Fruit fly (Drosophila melanogaster): ENCODE measurements around the gene eIF5B.

eIF5B gene

DNA sequence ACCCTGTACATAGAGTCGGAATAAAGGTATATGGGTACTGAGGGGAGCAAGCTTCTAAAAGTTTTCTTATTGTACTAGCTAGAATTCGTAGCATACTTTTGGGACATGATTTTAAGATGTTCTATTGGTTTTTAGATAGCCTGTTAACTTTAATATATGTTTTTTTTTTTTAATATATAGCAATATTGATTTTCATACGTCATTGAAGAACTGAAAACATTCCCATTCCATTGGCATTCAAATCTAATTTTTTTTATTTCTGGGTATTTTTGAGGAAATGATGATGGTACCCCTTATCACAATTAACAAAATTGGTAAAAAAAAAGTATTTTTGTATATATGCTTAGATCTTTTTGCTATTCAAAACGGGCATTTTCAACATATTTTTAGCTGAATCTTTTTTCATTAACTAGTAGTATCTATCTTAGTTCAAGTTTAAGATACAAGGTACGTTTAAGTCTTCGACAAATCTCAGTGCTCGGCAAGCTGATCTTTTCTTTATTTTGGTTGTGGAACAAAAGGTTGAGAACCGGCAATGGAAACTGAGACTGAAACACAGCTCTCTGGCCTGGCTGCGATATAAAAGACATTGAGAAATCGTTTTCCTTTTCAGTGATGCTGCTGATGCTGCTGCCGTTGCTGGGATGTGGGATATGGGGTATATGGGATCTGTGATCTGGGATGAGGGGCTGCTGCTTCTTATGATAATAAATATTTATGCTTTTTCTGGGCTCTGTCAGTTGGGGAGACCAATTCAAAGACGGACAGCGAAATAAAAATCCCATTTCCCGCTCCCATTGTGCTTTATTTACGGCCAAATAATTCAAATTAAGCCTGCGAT lies 76.0 kb downstream of the eIF5B start (continued):
- TF ChIP-seq inv (GFP tag; IDR thresholded peaks at IDR 0.05; ENCODE audit: partially characterized antibody) (no peak), maf-S (GFP tag; optimal IDR thresholded peaks at IDR 0.05) (no peak), NFAT (GFP tag; IDR thresholded peaks at IDR 0.05) (peak; percentile 52; the same call in 1 of the 2 replicates), grn (GFP tag; optimal IDR thresholded peaks at IDR 0.05) (no peak), br (optimal IDR thresholded peaks at IDR 0.05) (no peak), kay (GFP tag; optimal IDR thresholded peaks at IDR 0.05) (peak; percentile 3), CG4404 (GFP tag; IDR thresholded peaks at IDR 0.05) (no peak), Sry-δ (GFP tag; optimal IDR thresholded peaks at IDR 0.05) (no peak), CG10654 (GFP tag; optimal IDR thresholded peaks at IDR 0.05) (no peak), danr (GFP tag; IDR thresholded peaks at IDR 0.05) (no peak), CG18262 (tag; optimal IDR thresholded peaks at IDR 0.05) (peak; percentile 82), CG30020 (tag; optimal IDR thresholded peaks at IDR 0.05) (no peak), NC2α (GFP tag; optimal IDR thresholded peaks at IDR 0.05) (no peak), tap (tag; optimal IDR thresholded peaks at IDR 0.05) (no peak), D (optimal IDR thresholded peaks at IDR 0.05) (no peak), D (GFP tag; optimal IDR thresholded peaks at IDR 0.05) (peak; percentile 51), mld (GFP tag; IDR thresholded peaks at IDR 0.05; ENCODE audit: partially characterized antibody) (no peak), Aef1 (GFP tag; IDR thresholded peaks at IDR 0.05) (no peak), Sry-β (GFP tag; optimal IDR thresholded peaks at IDR 0.05) (no peak), CG1602 (GFP tag; optimal IDR thresholded peaks at IDR 0.05) (peak; percentile 50), CG4617 (GFP tag; optimal IDR thresholded peaks at IDR 0.05; ENCODE audit: borderline replicate concordance) (no peak), kah (GFP tag; optimal IDR thresholded peaks at IDR 0.05) (no peak), Lpt (GFP tag; optimal IDR thresholded peaks at IDR 0.05) (no peak), Stat92E (GFP tag; optimal IDR thresholded peaks at IDR 0.05) (no peak), Fer1 (GFP tag; optimal IDR thresholded peaks at IDR 0.05) (no peak), bcd (GFP tag; optimal IDR thresholded peaks at IDR 0.05) (peak; percentile 31), CG34422 (GFP tag; IDR thresholded peaks at IDR 0.05) (no peak), CG11695 (GFP tag; IDR thresholded peaks at IDR 0.05) (peak; percentile 43; the same call in 1 of the 3 replicates), Hmx (GFP tag; optimal IDR thresholded peaks at IDR 0.05) (no peak), CG13775 (GFP tag; optimal IDR thresholded peaks at IDR 0.05) (peak; percentile 11), vnd (GFP tag; IDR thresholded peaks at IDR 0.05; ENCODE audit: partially characterized antibody) (no peak), tio (GFP tag; optimal IDR thresholded peaks at IDR 0.05) (peak; percentile 58), h (optimal IDR thresholded peaks at IDR 0.05) (no peak), Rx (GFP tag; IDR thresholded peaks at IDR 0.05) (0 out of 2 replicates have a peak, but pooled peaks have one; percentile 5), zf30C (GFP tag; optimal IDR thresholded peaks at IDR 0.05) (no peak), CG8290 (GFP tag; optimal IDR thresholded peaks at IDR 0.05) (no peak), CG8290 (tag; optimal IDR thresholded peaks at IDR 0.05) (no peak), ato (GFP tag; IDR thresholded peaks at IDR 0.05; ENCODE audit: partially characterized antibody) (no peak), CG11085 (GFP tag; IDR thresholded peaks at IDR 0.05) (no peak), ap (GFP tag; IDR thresholded peaks at IDR 0.05) (no peak), gfzf (GFP tag; optimal IDR thresholded peaks at IDR 0.05) (no peak), emc (GFP tag; optimal IDR thresholded peaks at IDR 0.05) (no peak), NfI (GFP tag; optimal IDR thresholded peaks at IDR 0.05) (no peak), ci (GFP tag; IDR thresholded peaks at IDR 0.05) (0 out of 3 replicates have a peak, but pooled peaks have one; percentile 3), Rfx (GFP tag; IDR thresholded peaks at IDR 0.05) (peak; percentile 35; the same call in 1 of the 2 replicates), CG12942 (GFP tag; optimal IDR thresholded peaks at IDR 0.05) (no peak), CG11093 (GFP tag; IDR thresholded peaks at IDR 0.05) (peak; percentile 52; the same call in 1 of the 3 replicates), HLHmδ (GFP tag; optimal IDR thresholded peaks at IDR 0.05) (no peak), Poxn (GFP tag; IDR thresholded peaks at IDR 0.05) (no peak), prd (optimal IDR thresholded peaks at IDR 0.05) (no peak), prd (GFP tag; IDR thresholded peaks at IDR 0.05) (peak; percentile 48; the same call in 2 of the 3 replicates)
